Worm (Caenorhabditis elegans) whole organism, late embryonic: Measurements from ENCODE around the gene Y24D9A.6.

Source experiments
- F13H6.1 ChIP-seq: sonication (generic microtip); optimal IDR thresholded peaks from 2 replicates; lab custom pipeline; 2016; ENCODE audit warnings: missing genetic modification characterization, missing compliant biosample characterization
- K02D7.2 ChIP-seq: sonication (generic microtip); optimal IDR thresholded peaks from 2 replicates; lab custom pipeline; 2017; ENCODE audit warnings: mild to moderate bottlenecking, missing genetic modification characterization, missing compliant biosample characterization
- T23F11.4 ChIP-seq: fragments of 200-800 bp; sonication (Bioruptor generic); optimal IDR thresholded peaks from 2 replicates; lab custom pipeline; 2018; ENCODE audit warnings: mild to moderate bottlenecking, missing genetic modification characterization, missing compliant biosample characterization
- Y22D7AL.16 ChIP-seq: sonication (generic microtip); optimal IDR thresholded peaks from 2 replicates; lab custom pipeline; 2016; ENCODE audit warnings: missing genetic modification characterization, missing compliant biosample characterization
- ahr-1 ChIP-seq: sonication (generic microtip); optimal IDR thresholded peaks from 2 replicates; lab custom pipeline; 2016; ENCODE audit warnings: missing genetic modification characterization, missing compliant biosample characterization
- ama-1 ChIP-seq: fragments of 150-350 bp; optimal IDR thresholded peaks from 2 replicates; lab custom pipeline; 2014
- ceh-14 ChIP-seq: sonication (generic microtip); optimal IDR thresholded peaks from 2 replicates; lab custom pipeline; 2016; ENCODE audit warnings: missing genotype, missing genetic modification characterization, missing compliant biosample characterization
- ceh-18 ChIP-seq: sonication (generic microtip); optimal IDR thresholded peaks from 2 replicates; lab custom pipeline; 2016; ENCODE audit warnings: missing genetic modification characterization, missing compliant biosample characterization
- ceh-19 ChIP-seq: fragments of 200-800 bp; sonication (Bioruptor generic); optimal IDR thresholded peaks from 2 replicates; lab custom pipeline; 2018; ENCODE audit warnings: mild to moderate bottlenecking, missing genetic modification characterization, missing compliant biosample characterization
- ceh-2 ChIP-seq: sonication (generic microtip); optimal IDR thresholded peaks from 2 replicates; lab custom pipeline; 2016; ENCODE audit warnings: missing genotype, missing genetic modification characterization, missing compliant biosample characterization
- ceh-24 ChIP-seq: sonication (generic microtip); optimal IDR thresholded peaks from 2 replicates; lab custom pipeline; 2016; ENCODE audit warnings: mild to moderate bottlenecking, missing genetic modification characterization, missing compliant biosample characterization
- ceh-30 ChIP-seq: fragments of 150-350 bp; optimal IDR thresholded peaks from 2 replicates; lab custom pipeline; 2014; ENCODE audit warnings: missing biosample characterization, missing genetic modification characterization
- ceh-31 ChIP-seq: sonication (generic microtip); optimal IDR thresholded peaks from 2 replicates; lab custom pipeline; 2016; ENCODE audit warnings: missing genetic modification characterization, missing compliant biosample characterization
- ceh-34 ChIP-seq: sonication (generic microtip); optimal IDR thresholded peaks from 2 replicates; lab custom pipeline; 2016; ENCODE audit warnings: mild to moderate bottlenecking, missing genetic modification characterization, missing compliant biosample characterization
- ceh-48 ChIP-seq: sonication (generic microtip); optimal IDR thresholded peaks from 2 replicates; lab custom pipeline; 2016; ENCODE audit warnings: missing genetic modification characterization, inconsistent platforms, missing compliant biosample characterization
- ceh-6 ChIP-seq: fragments of 200-800 bp; sonication (Bioruptor generic); optimal IDR thresholded peaks from 2 replicates; lab custom pipeline; 2018; ENCODE audit warnings: mild to moderate bottlenecking, missing genetic modification characterization, missing compliant biosample characterization
- ceh-9 ChIP-seq: sonication (generic microtip); optimal IDR thresholded peaks from 2 replicates; lab custom pipeline; 2016; ENCODE audit warnings: mild to moderate bottlenecking, missing genetic modification characterization, inconsistent platforms, missing compliant biosample characterization
- che-1 ChIP-seq: sonication (generic microtip); optimal IDR thresholded peaks from 2 replicates; lab custom pipeline; 2016; ENCODE audit warnings: mild to moderate bottlenecking, missing genetic modification characterization, missing compliant biosample characterization
- dve-1 ChIP-seq: sonication (generic microtip); optimal IDR thresholded peaks from 2 replicates; lab custom pipeline; 2017; ENCODE audit warnings: antibody characterized with exemption, mild to moderate bottlenecking, missing genetic modification characterization, missing compliant biosample characterization
- elt-2 ChIP-seq: sonication (generic microtip); optimal IDR thresholded peaks from 2 replicates; lab custom pipeline; 2016; ENCODE audit warnings: missing genetic modification reagents, missing genetic modification characterization, missing compliant biosample characterization
- elt-4 ChIP-seq: sonication (generic microtip); optimal IDR thresholded peaks from 2 replicates; lab custom pipeline; 2016; ENCODE audit warnings: missing genetic modification characterization, missing compliant biosample characterization
- ets-4 ChIP-seq: sonication (generic microtip); optimal IDR thresholded peaks from 2 replicates; lab custom pipeline; 2016; ENCODE audit warnings: missing genetic modification characterization, missing compliant biosample characterization
- fax-1 ChIP-seq: sonication (generic microtip); optimal IDR thresholded peaks from 2 replicates; lab custom pipeline; 2016; ENCODE audit warnings: missing genotype, missing genetic modification characterization, missing compliant biosample characterization
- fkh-6 ChIP-seq: sonication (generic microtip); optimal IDR thresholded peaks from 2 replicates; lab custom pipeline; 2016; ENCODE audit warnings: missing genetic modification characterization, missing compliant biosample characterization
- gmeb-2 ChIP-seq: sonication (generic microtip); optimal IDR thresholded peaks from 2 replicates; lab custom pipeline; 2016; ENCODE audit warnings: missing genetic modification characterization, inconsistent platforms, missing compliant biosample characterization
- hlh-13 ChIP-seq: fragments of 200-800 bp; sonication (Bioruptor generic); optimal IDR thresholded peaks from 2 replicates; lab custom pipeline; 2018; ENCODE audit warnings: mild to moderate bottlenecking, missing genetic modification characterization, missing compliant biosample characterization
- hlh-15 ChIP-seq: sonication (generic microtip); optimal IDR thresholded peaks from 2 replicates; lab custom pipeline; 2016; ENCODE audit warnings: missing genetic modification characterization, missing compliant biosample characterization
- hlh-30 ChIP-seq: sonication (generic microtip); optimal IDR thresholded peaks from 2 replicates; lab custom pipeline; 2017; ENCODE audit warnings: antibody characterized with exemption, missing genetic modification characterization, missing compliant biosample characterization; ENCODE audit not compliant: insufficient read depth
- hlh-6 ChIP-seq: sonication (generic microtip); optimal IDR thresholded peaks from 2 replicates; lab custom pipeline; 2016; ENCODE audit warnings: missing genotype, missing genetic modification characterization, missing compliant biosample characterization
- hlh-8 ChIP-seq: sonication (generic microtip); optimal IDR thresholded peaks from 2 replicates; lab custom pipeline; 2016; ENCODE audit warnings: missing genotype, missing genetic modification characterization, missing compliant biosample characterization
- lin-11 ChIP-seq: fragments of 200-800 bp; sonication (Bioruptor generic); optimal IDR thresholded peaks from 2 replicates; lab custom pipeline; 2018; ENCODE audit warnings: mild to moderate bottlenecking, missing genetic modification characterization, missing compliant biosample characterization
- madf-2 ChIP-seq: sonication (generic microtip); optimal IDR thresholded peaks from 2 replicates; lab custom pipeline; 2017; ENCODE audit warnings: missing genetic modification characterization, missing compliant biosample characterization
- mec-3 ChIP-seq: sonication (generic microtip); optimal IDR thresholded peaks from 2 replicates; lab custom pipeline; 2016; ENCODE audit warnings: borderline replicate concordance, missing genetic modification characterization, missing compliant biosample characterization
- nfya-1 ChIP-seq: sonication (generic microtip); optimal IDR thresholded peaks from 2 replicates; lab custom pipeline; 2017; ENCODE audit warnings: missing genetic modification characterization, mild to moderate bottlenecking, missing compliant biosample characterization, antibody characterized with exemption, moderate library complexity
- nhr-11 ChIP-seq: fragments of 150-350 bp; optimal IDR thresholded peaks from 2 replicates; lab custom pipeline; 2014; ENCODE audit warnings: missing biosample characterization, missing genetic modification characterization
- nhr-232 ChIP-seq: sonication (generic microtip); optimal IDR thresholded peaks from 2 replicates; lab custom pipeline; 2016; ENCODE audit warnings: missing genetic modification characterization, missing compliant biosample characterization
- npax-4 ChIP-seq: sonication (generic microtip); optimal IDR thresholded peaks from 2 replicates; lab custom pipeline; 2016; ENCODE audit warnings: missing genetic modification characterization, missing compliant biosample characterization
- odd-2 ChIP-seq: sonication (generic microtip); optimal IDR thresholded peaks from 2 replicates; lab custom pipeline; 2017; ENCODE audit warnings: antibody characterized with exemption, mild to moderate bottlenecking, missing genetic modification characterization, missing compliant biosample characterization
- pag-3 ChIP-seq: sonication (generic microtip); optimal IDR thresholded peaks from 2 replicates; lab custom pipeline; 2016; ENCODE audit warnings: missing compliant biosample characterization, missing genetic modification characterization, borderline replicate concordance
- pha-2 ChIP-seq: sonication (generic microtip); optimal IDR thresholded peaks from 2 replicates; lab custom pipeline; 2017; ENCODE audit warnings: mild to moderate bottlenecking, missing genetic modification characterization, missing compliant biosample characterization
- pha-4 ChIP-seq: fragments of 150-350 bp; optimal IDR thresholded peaks from 2 replicates; lab custom pipeline; 2018; ENCODE audit warnings: missing biosample characterization, missing genetic modification reagents, missing genetic modification characterization
- ref-2 ChIP-seq: sonication (generic microtip); optimal IDR thresholded peaks from 2 replicates; lab custom pipeline; 2016; ENCODE audit warnings: missing genetic modification characterization, missing compliant biosample characterization
- rnt-1 ChIP-seq: sonication (generic microtip); optimal IDR thresholded peaks from 2 replicates; lab custom pipeline; 2016; ENCODE audit warnings: missing genetic modification characterization, missing compliant biosample characterization
- sox-4 ChIP-seq: sonication (generic microtip); optimal IDR thresholded peaks from 2 replicates; lab custom pipeline; 2017; ENCODE audit warnings: mild to moderate bottlenecking, missing genetic modification characterization, inconsistent platforms, missing compliant biosample characterization
- syd-9 ChIP-seq: sonication (generic microtip); optimal IDR thresholded peaks from 2 replicates; lab custom pipeline; 2016; ENCODE audit warnings: mild to moderate bottlenecking, missing genetic modification characterization, moderate library complexity, missing compliant biosample characterization
- tbx-2 ChIP-seq: sonication (generic microtip); optimal IDR thresholded peaks from 2 replicates; lab custom pipeline; 2016; ENCODE audit warnings: missing genetic modification characterization, missing compliant biosample characterization
- tbx-7 ChIP-seq: sonication (generic microtip); optimal IDR thresholded peaks from 2 replicates; lab custom pipeline; 2016; ENCODE audit warnings: missing genotype, missing genetic modification characterization, missing compliant biosample characterization
- unc-3 ChIP-seq, 2 experiments: fragments of 200-800 bp in 1 of 2; sonication (Bioruptor generic) in 1 of 2; sonication (generic microtip) in 1 of 2; conservative IDR thresholded peaks in 1 of 2; optimal IDR thresholded peaks in 1 of 2; 2 replicates each; pipeline versions ENCODE4 v1.3.6 to Lab custom; 2016 to 2022; ENCODE audit warnings: missing compliant biosample characterization in 2 of 2, missing genetic modification characterization in 2 of 2, missing genetic modification reagents in 1 of 2
- unc-42 ChIP-seq: sonication (generic microtip); optimal IDR thresholded peaks from 2 replicates; lab custom pipeline; 2016; ENCODE audit warnings: missing genotype, missing genetic modification characterization, missing compliant biosample characterization
- unc-55 ChIP-seq: sonication (generic microtip); optimal IDR thresholded peaks from 2 replicates; lab custom pipeline; 2017; ENCODE audit warnings: missing biosample characterization, missing genetic modification reagents, missing genetic modification characterization
- unc-86 ChIP-seq: sonication (generic microtip); optimal IDR thresholded peaks from 2 replicates; lab custom pipeline; 2016; ENCODE audit warnings: missing genetic modification characterization, missing compliant biosample characterization
- zip-5 ChIP-seq: sonication (generic microtip); optimal IDR thresholded peaks from 2 replicates; lab custom pipeline; 2016; ENCODE audit warnings: missing genetic modification characterization, missing compliant biosample characterization
- ztf-16 ChIP-seq: sonication (generic microtip); optimal IDR thresholded peaks from 2 replicates; lab custom pipeline; 2017; ENCODE audit warnings: missing genetic modification characterization, missing compliant biosample characterization

Y24D9A.6 gene

DNA sequence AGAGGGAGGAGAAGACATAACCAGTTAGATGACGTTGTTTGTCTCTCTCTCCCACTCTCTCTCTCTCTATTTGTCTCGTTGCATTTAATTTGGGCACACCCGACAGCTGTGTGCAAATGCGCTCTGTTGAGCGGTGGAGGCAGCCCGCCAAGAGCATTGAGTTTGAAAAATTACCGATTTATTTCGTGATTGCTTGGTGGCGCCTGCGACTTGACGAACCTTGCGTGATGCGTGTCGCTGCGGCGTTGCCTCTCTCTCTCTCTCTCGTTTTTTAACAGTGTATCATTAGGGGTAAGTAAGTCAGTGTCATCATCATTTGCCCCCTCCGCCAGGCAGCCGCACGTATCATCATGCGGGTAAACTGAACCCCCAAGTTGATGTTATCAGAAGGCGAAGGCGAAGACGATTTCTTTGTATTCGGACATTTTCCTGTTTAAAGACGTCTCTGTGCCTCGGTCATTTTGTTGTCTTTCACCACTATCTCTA, 5.9 kb upstream of the Y24D9A.6 start:
- TF ChIP-seq ceh-30 (tag; lab: Kevin White, UChicago) = no peak
- TF ChIP-seq fkh-6 (tag; lab: Kevin White, UChicago) = peak; percentile 30
- TF ChIP-seq syd-9 (tag; lab: Kevin White, UChicago) = no peak
- no peak for TF ChIP-seq pag-3 (tag; lab: Kevin White, UChicago)
- TF ChIP-seq ztf-16 = no peak
- TF ChIP-seq K02D7.2 (tag; lab: Kevin White, UChicago) = no peak
- no peak for TF ChIP-seq unc-86
- TF ChIP-seq ahr-1 (tag; lab: Kevin White, UChicago) = no peak
- peak; percentile 44 for TF ChIP-seq ceh-2 (tag; lab: Kevin White, UChicago)
- no peak for TF ChIP-seq fax-1 (tag; lab: Kevin White, UChicago)
- no peak for TF ChIP-seq ceh-9 (tag; lab: Kevin White, UChicago)
- TF ChIP-seq ama-1 (lab: Kevin White, UChicago) = no peak
- TF ChIP-seq ceh-18 = peak; percentile 62
- no peak for TF ChIP-seq odd-2 (tag; lab: Kevin White, UChicago)
- TF ChIP-seq T23F11.4 (GFP tag; lab: Kevin White, UChicago) = no peak
- no peak for TF ChIP-seq ceh-19
- no peak for TF ChIP-seq che-1 (tag; lab: Kevin White, UChicago)
- no peak for TF ChIP-seq hlh-8
- no peak for TF ChIP-seq zip-5 (tag; lab: Kevin White, UChicago)
- no peak for TF ChIP-seq sox-4
- no peak for TF ChIP-seq npax-4 (tag; lab: Kevin White, UChicago)
- no peak for TF ChIP-seq elt-4 (tag; lab: Kevin White, UChicago)
- no peak for TF ChIP-seq ceh-24 (tag; lab: Kevin White, UChicago)
- no peak for TF ChIP-seq nhr-232 (tag; lab: Kevin White, UChicago)
- TF ChIP-seq nhr-11 = no peak
- no peak for TF ChIP-seq elt-2 (tag; lab: Kevin White, UChicago)
- TF ChIP-seq ref-2 (tag; lab: Kevin White, UChicago) = peak; percentile 62
- TF ChIP-seq pha-2 = no peak
- TF ChIP-seq ceh-14 (tag; lab: Kevin White, UChicago) = peak; percentile 45
- TF ChIP-seq mec-3 = no peak
- peak; percentile 59 for TF ChIP-seq ceh-34 (tag; lab: Kevin White, UChicago)
- TF ChIP-seq ets-4 (tag; lab: Kevin White, UChicago) = no peak
- TF ChIP-seq ceh-31 (tag; lab: Kevin White, UChicago) = peak; percentile 69
- no peak for TF ChIP-seq hlh-30 (tag; lab: Kevin White, UChicago)
- no peak for TF ChIP-seq unc-3 (GFP tag; conservative IDR thresholded peaks at IDR 0.05; lab: Robert Waterston, UW)
- no peak for TF ChIP-seq unc-3 (tag; optimal IDR thresholded peaks at IDR 0.05; lab: Kevin White, UChicago)
- no peak for TF ChIP-seq rnt-1 (tag; lab: Kevin White, UChicago)
- no peak for TF ChIP-seq madf-2 (tag; lab: Kevin White, UChicago)
- no peak for TF ChIP-seq unc-55
- TF ChIP-seq hlh-13 = no peak
- no peak for TF ChIP-seq lin-11 (tag; lab: Kevin White, UChicago)
- no peak for TF ChIP-seq pha-4 (tag; lab: Kevin White, UChicago)
- no peak for TF ChIP-seq hlh-15 (tag; lab: Kevin White, UChicago)
- TF ChIP-seq nfya-1 (tag; lab: Kevin White, UChicago) = peak; percentile 33
- TF ChIP-seq tbx-7 (tag; lab: Kevin White, UChicago) = no peak
- no peak for TF ChIP-seq ceh-48 (tag; lab: Kevin White, UChicago)
- no peak for TF ChIP-seq hlh-6 (tag; lab: Kevin White, UChicago)
- TF ChIP-seq Y22D7AL.16 (tag; lab: Kevin White, UChicago) = no peak
- peak; percentile 68 for TF ChIP-seq tbx-2 (tag; lab: Kevin White, UChicago)
- no peak for TF ChIP-seq dve-1
- TF ChIP-seq ceh-6 = no peak
- peak; percentile 90 for TF ChIP-seq unc-42 (tag; lab: Kevin White, UChicago)
- no peak for TF ChIP-seq gmeb-2 (tag; lab: Kevin White, UChicago)
- TF ChIP-seq F13H6.1 = no peak
